Worm (Caenorhabditis elegans) whole organism, midembryonic: ENCODE data around the gene srz-5.

Experiments used
- cog-1 ChIP-seq: sonication (generic microtip); optimal IDR thresholded peaks from 2 replicates; lab custom pipeline; 2016; ENCODE audit warnings: missing genetic modification characterization, missing compliant biosample characterization
- flt-1 ChIP-seq: fragments of 200-800 bp; sonication (Bioruptor generic); IDR thresholded peaks from 2 replicates; pipeline ENCODE4 v1.3.6; 2022; ENCODE audit warnings: missing genetic modification characterization, missing compliant biosample characterization

- TF ChIP-seq flt-1 (GFP tag; lab: Robert Waterston, UW): no peak
- TF ChIP-seq cog-1 (tag; lab: Kevin White, UChicago): no peak
Observed at ce11 chrII:3472316-3472715, 42.2 kb downstream of the srz-5 start, which contains the start of gene Y49F6B.12.
